Fruit fly (Drosophila melanogaster): ENCODE results near the gene chas.

chas gene

dm6 chrX:17712995-17713739 is 14.6 kb upstream of the chas start (continued):
- TF ChIP-seq btn (GFP tag; optimal IDR thresholded peaks at IDR 0.05) (no peak), schlank (tag; optimal IDR thresholded peaks at IDR 0.05) (peak; percentile 4), ssp (GFP tag; IDR thresholded peaks at IDR 0.05) (no peak), gem (tag; optimal IDR thresholded peaks at IDR 0.05) (peak; percentile 74), abd-A (tag; optimal IDR thresholded peaks at IDR 0.05) (peak; percentile 65), Optix (GFP tag; IDR thresholded peaks at IDR 0.05) (peak; percentile 13; the same call in 1 of the 3 replicates), CG30020 (tag; optimal IDR thresholded peaks at IDR 0.05) (peak; percentile 1), ato (GFP tag; IDR thresholded peaks at IDR 0.05; ENCODE audit: partially characterized antibody) (no peak), HLH54F (GFP tag; optimal IDR thresholded peaks at IDR 0.05) (no peak), fru (optimal IDR thresholded peaks at IDR 0.05) (no peak), kni (GFP tag; optimal IDR thresholded peaks at IDR 0.05) (peak; percentile 37), Six4 (GFP tag; optimal IDR thresholded peaks at IDR 0.05) (peak; percentile 66), CG9876 (GFP tag; optimal IDR thresholded peaks at IDR 0.05) (no peak), dmrt99B (tag; optimal IDR thresholded peaks at IDR 0.05) (peak; percentile 58), Gug (GFP tag; IDR thresholded peaks at IDR 0.05) (0 out of 4 replicates have a peak, but pooled peaks have one; percentile 7), Blimp-1 (GFP tag; optimal IDR thresholded peaks at IDR 0.05) (peak; percentile 2), Hr51 (GFP tag; optimal IDR thresholded peaks at IDR 0.05) (peak in 1 of 2 experiments; percentile 69), pho (GFP tag; optimal IDR thresholded peaks at IDR 0.05) (no peak), CG9215 (GFP tag; IDR thresholded peaks at IDR 0.05) (no peak), CG16815 (GFP tag; optimal IDR thresholded peaks at IDR 0.05) (peak; percentile 33), org-1 (GFP tag; optimal IDR thresholded peaks at IDR 0.05) (peak; percentile 35), repo (GFP tag; optimal IDR thresholded peaks at IDR 0.05) (no peak), CG17612 (GFP tag; IDR thresholded peaks at IDR 0.05) (no peak), peb (GFP tag; IDR thresholded peaks at IDR 0.05) (no peak), CG14050 (GFP tag; IDR thresholded peaks at IDR 0.05) (peak; percentile 52), pros (GFP tag; optimal IDR thresholded peaks at IDR 0.05) (peak; percentile 56), cg (GFP tag; optimal IDR thresholded peaks at IDR 0.05) (peak; percentile 71), Hsf (GFP tag; optimal IDR thresholded peaks at IDR 0.05) (no peak), lilli (GFP tag; optimal IDR thresholded peaks at IDR 0.05) (no peak), CG15601 (tag; optimal IDR thresholded peaks at IDR 0.05) (peak; percentile 62), jigr1 (GFP tag; IDR thresholded peaks at IDR 0.05) (no peak), exex (tag; optimal IDR thresholded peaks at IDR 0.05) (no peak), dpn (GFP tag; optimal IDR thresholded peaks at IDR 0.05) (peak in 1 of 2 experiments; percentile 18), bigmax (GFP tag; optimal IDR thresholded peaks at IDR 0.05) (no peak), seq (GFP tag; IDR thresholded peaks at IDR 0.05) (peak; percentile 65), fd64A (GFP tag; optimal IDR thresholded peaks at IDR 0.05) (no peak), gce (GFP tag; IDR thresholded peaks at IDR 0.05) (peak; percentile 47; the same call in 1 of the 3 replicates), D (optimal IDR thresholded peaks at IDR 0.05) (no peak), D (GFP tag; optimal IDR thresholded peaks at IDR 0.05) (peak; percentile 63), ash1 (GFP tag; optimal IDR thresholded peaks at IDR 0.05) (no peak), B-H2 (GFP tag; optimal IDR thresholded peaks at IDR 0.05) (no peak), emc (GFP tag; optimal IDR thresholded peaks at IDR 0.05) (no peak), B-H1 (GFP tag; IDR thresholded peaks at IDR 0.05) (peak; percentile 65; the same call in 2 of the 3 replicates), BEAF-32 (GFP tag; optimal IDR thresholded peaks at IDR 0.05) (no peak), mirr (GFP tag; optimal IDR thresholded peaks at IDR 0.05) (no peak), h (optimal IDR thresholded peaks at IDR 0.05) (no peak), pum (GFP tag; optimal IDR thresholded peaks at IDR 0.05) (no peak), Ets97D (GFP tag; optimal IDR thresholded peaks at IDR 0.05) (no peak), Fer1 (GFP tag; optimal IDR thresholded peaks at IDR 0.05) (peak; percentile 38), CG11456 (GFP tag; IDR thresholded peaks at IDR 0.05) (peak; percentile 76), Atf6 (GFP tag; IDR thresholded peaks at IDR 0.05) (no peak; the same call in 1 of the 2 replicates)

Measured in whole organism, embryonic.